Fruit fly (Drosophila melanogaster): ENCODE data around the gene CG44005.

dm6 chr3L:18083402-18083801 lies 11.5 kb upstream of the CG44005 start:
- TF ChIP-seq CG8478 (optimal IDR thresholded peaks at IDR 0.05) (no peak), CTCF (optimal IDR thresholded peaks at IDR 0.05) (peak; percentile 69 to 86)
